Worm (Caenorhabditis elegans) whole organism, L2 larva: ENCODE results near the gene ifta-2.
A peak's percentile ranks its signal among the peaks of the same experiment; 100 is the strongest.

Source experiments
- C34F6.9 ChIP-seq: fragments of 150-350 bp; optimal IDR thresholded peaks from 2 replicates; lab custom pipeline; 2014; ENCODE audit warnings: missing biosample characterization, missing genetic modification characterization
- F13H6.1 ChIP-seq: sonication (generic microtip); optimal IDR thresholded peaks from 2 replicates; lab custom pipeline; 2016; ENCODE audit warnings: missing genetic modification characterization, missing compliant biosample characterization
- R02D3.7 ChIP-seq: fragments of 150-350 bp; optimal IDR thresholded peaks from 2 replicates; lab custom pipeline; 2014; ENCODE audit warnings: missing biosample characterization, missing genetic modification characterization
- Y55F3AM.14 ChIP-seq: fragments of 200-800 bp; sonication (Bioruptor generic); optimal IDR thresholded peaks from 2 replicates; lab custom pipeline; 2018; ENCODE audit warnings: mild to moderate bottlenecking, missing genetic modification characterization, missing compliant biosample characterization
- ZK546.5 ChIP-seq: sonication (generic microtip); optimal IDR thresholded peaks from 2 replicates; lab custom pipeline; 2017; ENCODE audit warnings: missing biosample characterization, missing genetic modification characterization
- alr-1 ChIP-seq: fragments of 150-350 bp; optimal IDR thresholded peaks from 2 replicates; lab custom pipeline; 2014; ENCODE audit warnings: missing biosample characterization, missing genetic modification characterization
- ama-1 ChIP-seq: fragments of 150-350 bp; optimal IDR thresholded peaks from 2 replicates; lab custom pipeline; 2018; ENCODE audit warnings: inconsistent platforms
- blmp-1 ChIP-seq: sonication (generic microtip); optimal IDR thresholded peaks from 2 replicates; lab custom pipeline; 2017; ENCODE audit warnings: missing genetic modification characterization, mild to moderate bottlenecking, missing compliant biosample characterization, antibody characterized with exemption, moderate library complexity; ENCODE audit not compliant: insufficient read depth
- ceh-16 ChIP-seq: fragments of 150-350 bp; optimal IDR thresholded peaks from 2 replicates; lab custom pipeline; 2014; ENCODE audit warnings: missing biosample characterization, missing genetic modification characterization
- crh-2 ChIP-seq: sonication (generic microtip); optimal IDR thresholded peaks from 2 replicates; lab custom pipeline; 2017; ENCODE audit warnings: missing biosample characterization, missing genetic modification characterization
- dmd-4 ChIP-seq: sonication (generic microtip); optimal IDR thresholded peaks from 2 replicates; lab custom pipeline; 2017; ENCODE audit warnings: missing biosample characterization, missing genetic modification characterization
- egl-27 ChIP-seq: sonication (generic microtip); optimal IDR thresholded peaks from 3 replicates; lab custom pipeline; 2017; ENCODE audit warnings: missing biosample characterization, missing genetic modification reagents, missing genetic modification characterization
- elt-1 ChIP-seq: fragments of 150-350 bp; optimal IDR thresholded peaks from 2 replicates; lab custom pipeline; 2014; ENCODE audit warnings: missing biosample characterization, missing genetic modification characterization
- gmeb-1 ChIP-seq: fragments of 150-350 bp; optimal IDR thresholded peaks from 2 replicates; lab custom pipeline; 2014; ENCODE audit warnings: missing biosample characterization, missing genetic modification characterization
- lin-13 ChIP-seq: fragments of 150-350 bp; optimal IDR thresholded peaks from 2 replicates; lab custom pipeline; 2014; ENCODE audit warnings: missing biosample characterization, missing genetic modification reagents, missing genetic modification characterization
- lin-39 ChIP-seq: fragments of 150-350 bp; optimal IDR thresholded peaks from 2 replicates; lab custom pipeline; 2014; ENCODE audit warnings: missing biosample characterization, missing genetic modification reagents, missing genetic modification characterization
- lsy-2 ChIP-seq, 2 experiments: fragments of 150-350 bp in 1 of 2; sonication (generic microtip) in 1 of 2; optimal IDR thresholded peaks; 2 replicates each; lab custom pipeline; 2014 to 2017; ENCODE audit warnings: missing biosample characterization in 2 of 2, missing genetic modification characterization in 2 of 2
- mab-5 ChIP-seq: fragments of 150-350 bp; optimal IDR thresholded peaks from 2 replicates; lab custom pipeline; 2014; ENCODE audit warnings: missing biosample characterization, missing genetic modification characterization
- mbf-1 ChIP-seq: sonication (generic microtip); optimal IDR thresholded peaks from 2 replicates; lab custom pipeline; 2017; ENCODE audit warnings: missing biosample characterization, missing genetic modification characterization
- mdl-1 ChIP-seq, 2 experiments: fragments of 150-350 bp in 1 of 2; sonication (generic microtip) in 1 of 2; optimal IDR thresholded peaks; 2 replicates each; lab custom pipeline; 2017; ENCODE audit warnings: missing biosample characterization in 2 of 2, missing genetic modification characterization in 2 of 2
- nhr-10 ChIP-seq: sonication (generic microtip); optimal IDR thresholded peaks from 2 replicates; lab custom pipeline; 2017; ENCODE audit warnings: missing biosample characterization, missing genetic modification characterization
- nhr-11 ChIP-seq: fragments of 150-350 bp; optimal IDR thresholded peaks from 2 replicates; lab custom pipeline; 2014; ENCODE audit warnings: missing biosample characterization, missing genetic modification characterization
- nhr-12 ChIP-seq: fragments of 150-350 bp; optimal IDR thresholded peaks from 2 replicates; lab custom pipeline; 2014; ENCODE audit warnings: missing biosample characterization, missing genetic modification characterization
- nhr-129 ChIP-seq: fragments of 150-350 bp; optimal IDR thresholded peaks from 2 replicates; lab custom pipeline; 2014; ENCODE audit warnings: missing biosample characterization, missing genetic modification characterization
- nhr-21 ChIP-seq: fragments of 150-350 bp; optimal IDR thresholded peaks from 2 replicates; lab custom pipeline; 2014; ENCODE audit warnings: missing biosample characterization, missing genetic modification characterization
- nhr-23 ChIP-seq: fragments of 150-350 bp; optimal IDR thresholded peaks from 2 replicates; lab custom pipeline; 2014; ENCODE audit warnings: missing biosample characterization, missing genetic modification reagents, missing genetic modification characterization
- nhr-237 ChIP-seq: fragments of 150-350 bp; optimal IDR thresholded peaks from 2 replicates; lab custom pipeline; 2014; ENCODE audit warnings: missing biosample characterization, missing genetic modification characterization
- nhr-25 ChIP-seq: fragments of 150-350 bp; sonication (generic microtip); optimal IDR thresholded peaks from 3 replicates; lab custom pipeline; 2014; ENCODE audit warnings: missing biosample characterization, missing genetic modification characterization
- nhr-6 ChIP-seq: fragments of 150-350 bp; optimal IDR thresholded peaks from 2 replicates; lab custom pipeline; 2014; ENCODE audit warnings: missing biosample characterization, missing genetic modification characterization
- nhr-77 ChIP-seq: fragments of 150-350 bp; optimal IDR thresholded peaks from 2 replicates; lab custom pipeline; 2014; ENCODE audit warnings: missing biosample characterization, missing genetic modification characterization
- sem-4 ChIP-seq: fragments of 150-350 bp; optimal IDR thresholded peaks from 2 replicates; lab custom pipeline; 2014; ENCODE audit warnings: missing biosample characterization, missing genetic modification reagents, missing genetic modification characterization
- sma-3 ChIP-seq: sonication (generic microtip); optimal IDR thresholded peaks from 2 replicates; lab custom pipeline; 2016; ENCODE audit warnings: missing genetic modification reagents, missing genetic modification characterization, missing compliant biosample characterization
- snpc-4 ChIP-seq: fragments of 150-350 bp; optimal IDR thresholded peaks from 2 replicates; lab custom pipeline; 2014; ENCODE audit warnings: missing biosample characterization, missing genetic modification characterization
- unc-39 ChIP-seq: fragments of 150-350 bp; optimal IDR thresholded peaks from 2 replicates; lab custom pipeline; 2014; ENCODE audit warnings: missing biosample characterization, missing genetic modification characterization
- unc-62 ChIP-seq: fragments of 150-350 bp; optimal IDR thresholded peaks from 2 replicates; lab custom pipeline; 2014; ENCODE audit warnings: missing biosample characterization, missing genetic modification reagents, missing genetic modification characterization
- ztf-1 ChIP-seq: fragments of 200-800 bp; sonication (Bioruptor generic); conservative IDR thresholded peaks from 2 replicates; pipeline ENCODE4 v1.3.6; 2022; ENCODE audit warnings: missing genetic modification characterization, missing compliant biosample characterization
- ztf-11 ChIP-seq: sonication (generic microtip); optimal IDR thresholded peaks from 2 replicates; lab custom pipeline; 2017; ENCODE audit warnings: missing biosample characterization, missing genetic modification characterization
- ztf-4 ChIP-seq: fragments of 150-350 bp; optimal IDR thresholded peaks from 2 replicates; lab custom pipeline; 2014; ENCODE audit warnings: missing biosample characterization, missing genetic modification characterization

The ifta-2 gene

ce11 chrIV:17281060-17282021 is 20.5 kb downstream of the ifta-2 start (continued):
- TF ChIP-seq mab-5 (tag; lab: Kevin White, UChicago) (no peak), nhr-10 (tag; lab: Kevin White, UChicago) (no peak), nhr-12 (tag; lab: Kevin White, UChicago) (no peak), nhr-11 (tag; lab: Kevin White, UChicago) (peak; percentile 71), blmp-1 (tag; lab: Kevin White, UChicago) (no peak), Y55F3AM.14 (GFP tag; lab: Kevin White, UChicago) (peak; percentile 71), egl-27 (no peak)

DNA sequence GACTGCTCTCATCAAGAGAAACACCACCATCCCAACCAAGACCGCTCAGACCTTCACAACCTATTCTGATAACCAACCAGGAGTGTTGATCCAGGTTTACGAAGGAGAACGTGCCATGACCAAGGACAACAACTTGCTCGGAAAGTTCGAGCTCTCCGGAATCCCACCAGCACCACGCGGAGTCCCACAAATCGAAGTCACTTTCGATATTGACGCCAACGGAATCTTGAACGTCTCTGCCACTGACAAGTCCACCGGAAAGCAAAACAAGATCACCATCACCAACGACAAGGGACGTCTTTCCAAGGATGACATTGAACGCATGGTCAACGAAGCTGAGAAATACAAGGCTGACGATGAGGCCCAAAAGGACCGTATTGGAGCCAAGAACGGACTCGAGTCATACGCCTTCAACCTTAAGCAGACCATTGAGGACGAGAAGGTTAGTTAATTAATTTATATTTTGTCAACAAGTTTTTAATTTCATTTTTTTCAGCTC is 21.3 kb downstream of the ifta-2 start:
- no peak for TF ChIP-seq ztf-11 (tag; lab: Kevin White, UChicago)
- TF ChIP-seq ama-1 = peak; percentile 90
- TF ChIP-seq sma-3 (GFP tag; lab: Kevin White, UChicago) = no peak
- peak; percentile 27 for TF ChIP-seq nhr-129 (tag; lab: Kevin White, UChicago)

- TF ChIP-seq nhr-11 (tag; lab: Kevin White, UChicago) (peak; percentile 45), ztf-4 (tag; lab: Kevin White, UChicago) (no peak), sma-3 (GFP tag; lab: Kevin White, UChicago) (no peak), ztf-1 (no peak), ama-1 (peak; percentile 87), crh-2 (peak; percentile 42)
These were observed 22.0 kb downstream of the ifta-2 start for ce11 chrIV:17279592-17280440.

DNA sequence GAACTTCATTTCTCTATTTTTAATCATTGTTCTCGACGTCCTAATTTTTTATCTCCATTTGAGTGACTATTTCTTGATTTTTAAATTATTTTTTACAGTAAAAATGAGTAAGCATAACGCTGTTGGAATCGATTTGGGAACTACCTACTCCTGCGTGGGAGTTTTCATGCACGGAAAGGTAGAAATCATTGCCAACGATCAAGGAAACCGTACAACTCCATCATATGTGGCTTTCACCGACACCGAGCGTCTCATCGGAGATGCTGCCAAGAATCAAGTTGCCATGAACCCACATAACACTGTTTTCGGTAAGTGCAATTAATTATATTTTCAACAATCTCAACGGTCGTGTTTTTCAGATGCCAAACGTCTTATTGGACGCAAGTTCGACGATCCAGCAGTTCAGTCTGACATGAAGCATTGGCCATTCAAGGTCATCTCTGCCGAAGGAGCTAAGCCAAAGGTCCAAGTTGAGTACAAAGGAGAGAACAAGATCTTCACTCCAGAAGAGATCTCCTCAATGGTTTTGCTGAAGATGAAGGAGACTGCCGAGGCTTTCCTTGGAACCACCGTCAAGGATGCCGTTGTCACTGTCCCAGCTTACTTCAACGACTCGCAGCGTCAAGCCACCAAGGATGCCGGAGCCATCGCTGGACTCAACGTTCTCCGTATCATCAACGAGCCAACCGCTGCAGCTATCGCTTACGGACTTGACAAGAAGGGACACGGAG is 22.8 kb downstream of the ifta-2 start, which contains the start of gene hsp-1:
TSS of gene hsp-1 (plus strand) at position 99 of the 731 bp plus-strand sequence.
- TF ChIP-seq snpc-4 (no peak), ama-1 (peak; percentile 13)

DNA sequence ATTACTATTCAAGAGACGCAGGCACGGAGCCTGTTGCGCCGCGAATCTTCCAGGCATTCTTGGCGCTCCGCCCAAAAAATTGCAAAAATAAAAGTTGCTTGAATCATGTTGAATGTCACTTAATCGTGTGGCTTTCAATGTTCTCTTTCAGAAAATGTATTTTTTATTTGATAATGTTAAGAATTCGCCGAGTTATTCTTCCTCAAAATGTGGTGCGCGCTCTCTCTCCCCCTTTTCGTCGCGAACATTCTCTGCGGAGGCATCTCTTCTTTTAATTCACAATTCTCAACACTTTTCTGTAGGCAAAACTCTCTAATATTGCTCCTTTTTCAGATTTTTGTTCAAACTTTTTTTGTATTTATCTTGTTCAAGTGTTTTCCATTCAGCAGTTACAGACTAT is 23.5 kb downstream of the ifta-2 start:
- TF ChIP-seq ceh-16 (tag; lab: Kevin White, UChicago) (peak; percentile 26), nhr-237 (peak; percentile 78), alr-1 (tag; lab: Kevin White, UChicago) (no peak), nhr-77 (tag; lab: Kevin White, UChicago) (peak; percentile 71), crh-2 (peak; percentile 95), blmp-1 (tag; lab: Kevin White, UChicago) (peak; percentile 82), ztf-1 (peak; percentile 89; the same call in 1 of the 2 replicates), unc-62 (GFP tag; lab: Kevin White, UChicago) (peak; percentile 38), nhr-11 (tag; lab: Kevin White, UChicago) (peak; percentile 72), nhr-23 (tag; lab: Kevin White, UChicago) (no peak), snpc-4 (peak; percentile 65), nhr-10 (tag; lab: Kevin White, UChicago) (peak; percentile 83), gmeb-1 (tag; lab: Kevin White, UChicago) (peak; percentile 86), nhr-21 (tag; lab: Kevin White, UChicago) (peak; percentile 96), elt-1 (no peak), R02D3.7 (tag; lab: Kevin White, UChicago) (peak; percentile 62), F13H6.1 (tag; lab: Kevin White, UChicago) (peak; percentile 97), unc-39 (tag; lab: Kevin White, UChicago) (no peak), nhr-25 (tag; lab: Kevin White, UChicago) (peak; percentile 97), mbf-1 (tag; lab: Kevin White, UChicago) (no peak), mdl-1 (tag; optimal IDR thresholded peaks at IDR 0.05; lab: Kevin White, UChicago) (peak in 1 of 2 experiments; percentile 76), nhr-12 (tag; lab: Kevin White, UChicago) (no peak), ztf-4 (tag; lab: Kevin White, UChicago) (peak; percentile 95), sma-3 (GFP tag; lab: Kevin White, UChicago) (peak; percentile 99), lin-39 (tag; lab: Kevin White, UChicago) (peak; percentile 43), dmd-4 (no peak), nhr-6 (tag; lab: Kevin White, UChicago) (peak; percentile 93), lin-13 (GFP tag; lab: Kevin White, UChicago) (peak; percentile 95), lsy-2 (tag; optimal IDR thresholded peaks at IDR 0.05; lab: Kevin White, UChicago) (peak; percentile 92 to 95), C34F6.9 (tag; lab: Kevin White, UChicago) (peak; percentile 97), sem-4 (peak; percentile 97), mab-5 (tag; lab: Kevin White, UChicago) (peak; percentile 90), ZK546.5 (peak; percentile 75)
